Fruit fly (Drosophila melanogaster): Measurements from ENCODE around the gene CG3793.
A peak's percentile ranks its signal among the peaks of the same experiment; 100 is the strongest.

CG3793 gene

DNA sequence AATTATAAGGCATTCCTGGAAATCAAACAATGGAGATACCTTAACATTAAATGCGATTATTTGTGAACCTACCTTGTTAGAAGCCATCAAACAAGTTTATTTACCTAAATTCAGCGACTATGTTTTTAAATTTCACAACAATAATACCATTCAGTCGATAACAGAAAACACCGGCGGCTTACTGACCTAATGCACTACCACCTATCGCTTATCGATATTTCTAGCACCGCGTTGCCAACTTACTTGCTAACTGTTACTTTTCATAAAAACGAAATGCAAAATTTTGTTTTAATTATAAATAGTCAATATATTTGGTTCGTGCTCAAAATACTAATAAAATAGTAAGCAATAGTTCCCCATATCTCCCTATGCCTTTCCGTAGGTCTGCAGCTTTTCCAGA is 7.0 kb downstream of the CG3793 start, which contains the start of gene Ku80 (continued):
- no peak for TF ChIP-seq D19A (tag; optimal IDR thresholded peaks at IDR 0.05)
- TF ChIP-seq zen2 (GFP tag; IDR thresholded peaks at IDR 0.05; ENCODE audit: partially characterized antibody): peak; percentile 47; the same call in 1 of the 3 replicates
- TF ChIP-seq row (GFP tag; IDR thresholded peaks at IDR 0.05): no peak

DNA sequence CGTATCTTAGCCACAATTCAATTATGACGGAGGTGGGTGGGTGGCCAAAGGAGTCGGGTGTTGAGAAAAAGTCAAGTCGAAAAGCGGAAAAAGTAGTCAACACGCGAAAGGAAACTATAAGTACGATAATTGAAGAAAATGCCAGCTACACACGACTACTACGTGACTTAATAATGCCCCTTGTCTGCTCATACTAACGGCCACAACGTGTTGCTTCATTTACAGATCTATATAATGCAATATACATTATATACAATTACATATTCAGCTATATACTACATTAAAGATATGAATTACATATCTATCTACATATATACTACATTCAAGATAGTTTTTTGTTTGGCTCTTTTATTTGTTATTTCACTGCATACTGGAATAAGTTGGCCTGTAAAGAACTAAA is 9.0 kb downstream of the CG3793 start, which contains the start of gene CG31826:
Gene CG31826 (minus strand): TSS at position 101 of the 400 bp plus-strand sequence.
- no peak for TF ChIP-seq CG1647 (GFP tag; optimal IDR thresholded peaks at IDR 0.05)
- TF ChIP-seq CG7963 (GFP tag; IDR thresholded peaks at IDR 0.05; ENCODE audit: partially characterized antibody): no peak
- no peak for TF ChIP-seq cato (GFP tag; optimal IDR thresholded peaks at IDR 0.05; ENCODE audit: borderline replicate concordance)
- TF ChIP-seq hth (optimal IDR thresholded peaks at IDR 0.05): no peak
- TF ChIP-seq CHES-1-like (GFP tag; optimal IDR thresholded peaks at IDR 0.05): no peak
- no peak for TF ChIP-seq CG9727 (GFP tag; optimal IDR thresholded peaks at IDR 0.05)
- TF ChIP-seq Sox102F (GFP tag; optimal IDR thresholded peaks at IDR 0.05): no peak
- no peak for TF ChIP-seq Ptx1 (GFP tag; IDR thresholded peaks at IDR 0.05)
- TF ChIP-seq CG9609 (GFP tag; optimal IDR thresholded peaks at IDR 0.05): no peak
- no peak for TF ChIP-seq org-1 (GFP tag; optimal IDR thresholded peaks at IDR 0.05)
- TF ChIP-seq CG13894 (tag; optimal IDR thresholded peaks at IDR 0.05): no peak
- no peak for TF ChIP-seq Hsf (GFP tag; optimal IDR thresholded peaks at IDR 0.05)
- TF ChIP-seq Eip74EF (GFP tag; optimal IDR thresholded peaks at IDR 0.05): no peak
- no peak for TF ChIP-seq CG9437 (GFP tag; optimal IDR thresholded peaks at IDR 0.05)

DNA sequence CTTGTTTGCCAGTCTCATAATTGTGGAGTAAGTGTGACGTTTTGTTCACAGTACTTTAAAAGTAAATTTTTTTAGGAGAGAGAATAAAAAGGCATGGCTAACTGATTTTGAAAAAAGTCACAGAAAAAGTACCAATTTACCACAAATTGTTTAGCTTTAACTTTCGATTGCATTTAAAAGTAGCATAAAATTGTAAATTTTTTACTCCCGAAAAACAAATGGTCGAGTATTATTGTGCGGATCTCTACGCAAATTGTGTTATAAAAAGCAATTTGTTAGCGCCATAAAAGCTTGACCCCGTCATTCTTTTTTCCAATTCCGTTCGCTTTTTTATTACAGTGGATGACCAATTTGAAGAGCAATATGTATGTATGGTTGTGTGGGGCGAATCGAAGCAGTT is 12.7 kb downstream of the CG3793 start, which contains the start of gene CG43760:
Gene CG43760 (minus strand): TSS at position 101 of the 400 bp plus-strand sequence.
- no peak for TF ChIP-seq fd96Cb (tag; optimal IDR thresholded peaks at IDR 0.05)
- TF ChIP-seq seq (GFP tag; IDR thresholded peaks at IDR 0.05): no peak
- no peak for TF ChIP-seq fd102C (GFP tag; optimal IDR thresholded peaks at IDR 0.05)
- TF ChIP-seq CG12155 (GFP tag; optimal IDR thresholded peaks at IDR 0.05): no peak
- TF ChIP-seq Six4 (GFP tag; optimal IDR thresholded peaks at IDR 0.05): no peak
- no peak for TF ChIP-seq gcm2 (GFP tag; optimal IDR thresholded peaks at IDR 0.05)
- TF ChIP-seq Oli (tag; optimal IDR thresholded peaks at IDR 0.05): no peak
- TF ChIP-seq abd-A (tag; optimal IDR thresholded peaks at IDR 0.05): no peak
- no peak for TF ChIP-seq Poxn (GFP tag; IDR thresholded peaks at IDR 0.05)
- no peak for TF ChIP-seq tna (GFP tag; IDR thresholded peaks at IDR 0.05; ENCODE audit: partially characterized antibody)
- TF ChIP-seq CG7556 (GFP tag; optimal IDR thresholded peaks at IDR 0.05): no peak
- no peak for TF ChIP-seq CG17829 (tag; optimal IDR thresholded peaks at IDR 0.05)
- no peak for TF ChIP-seq CG15696 (tag; optimal IDR thresholded peaks at IDR 0.05)

DNA sequence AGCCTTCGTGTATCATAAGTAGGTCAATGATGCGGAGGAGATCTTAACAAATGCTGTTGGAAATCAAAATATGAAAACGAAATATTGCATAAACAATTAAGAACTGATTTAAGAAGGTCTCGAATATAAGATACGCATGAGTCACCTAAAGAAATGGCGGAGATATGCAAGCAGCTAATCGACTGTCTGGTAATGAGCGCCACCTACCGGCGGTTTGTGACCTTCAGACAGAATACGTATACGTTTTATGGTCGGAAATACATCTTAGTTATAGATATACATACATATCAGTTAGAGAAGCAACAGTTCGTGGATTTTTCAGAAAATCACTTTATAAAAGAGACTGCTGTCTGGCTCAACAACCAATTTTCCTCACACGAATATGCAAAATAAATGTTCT is 19.0 kb downstream of the CG3793 start:
- no peak for TF ChIP-seq MTF-1 (GFP tag; optimal IDR thresholded peaks at IDR 0.05; ENCODE audit: borderline replicate concordance)
- no peak for TF ChIP-seq pum (GFP tag; optimal IDR thresholded peaks at IDR 0.05)
- no peak for TF ChIP-seq CG11723 (GFP tag; optimal IDR thresholded peaks at IDR 0.05)
- no peak for TF ChIP-seq eve (GFP tag; optimal IDR thresholded peaks at IDR 0.05)
- peak; percentile 73 for TF ChIP-seq CTCF (GFP tag; optimal IDR thresholded peaks at IDR 0.05)
- no peak for TF ChIP-seq Dip2 (GFP tag; IDR thresholded peaks at IDR 0.05)
- TF ChIP-seq br (optimal IDR thresholded peaks at IDR 0.05): no peak
- TF ChIP-seq HLH54F (GFP tag; optimal IDR thresholded peaks at IDR 0.05): no peak

Data from whole organism, embryonic.